Fruit fly (Drosophila melanogaster) whole organism, embryonic: ENCODE results near the gene CG11596.

ENCODE experiments used
- Ada2b ChIP-seq: fragments of 200-800 bp; sonication (Bioruptor generic); IDR thresholded peaks from 2 replicates; pipeline ENCODE4 v1.3.6; 2022; ENCODE audit warnings: missing biosample characterization, missing genetic modification characterization
- Atf3 ChIP-seq: fragments of 200-800 bp; sonication (Bioruptor generic); optimal IDR thresholded peaks from 3 replicates; lab custom pipeline; 2016; ENCODE audit warnings: missing biosample characterization, missing genetic modification characterization
- Awh ChIP-seq: fragments of 200-800 bp; sonication (Bioruptor generic); IDR thresholded peaks from 2 replicates; pipeline ENCODE4, ENCODE4 v1.3.6; 2022; ENCODE audit warnings: missing biosample characterization, missing genetic modification characterization
- BtbVII ChIP-seq: fragments of 200-800 bp; sonication (Bioruptor generic); optimal IDR thresholded peaks from 3 replicates; lab custom pipeline; 2017; ENCODE audit warnings: missing biosample characterization, mild to moderate bottlenecking, missing genetic modification characterization
- CG10267 ChIP-seq: fragments of 200-800 bp; sonication (Bioruptor generic); optimal IDR thresholded peaks from 2 replicates; lab custom pipeline; 2018; ENCODE audit warnings: missing biosample characterization, mild to moderate bottlenecking, missing genetic modification characterization, moderate library complexity
- CG10959 ChIP-seq: fragments of 200-800 bp; sonication (Bioruptor generic); IDR thresholded peaks from 2 replicates; pipeline ENCODE4 v1.3.6; 2022; ENCODE audit warnings: missing biosample characterization, missing genetic modification characterization
- CG11398 ChIP-seq: fragments of 200-800 bp; sonication (Bioruptor generic); optimal IDR thresholded peaks from 2 replicates; lab custom pipeline; 2016; ENCODE audit warnings: missing biosample characterization, missing genetic modification characterization
- CG12299 ChIP-seq: fragments of 200-800 bp; sonication (Bioruptor generic); optimal IDR thresholded peaks from 2 replicates; lab custom pipeline; 2018; ENCODE audit warnings: missing biosample characterization, mild to moderate bottlenecking, missing genetic modification characterization
- CG12769 ChIP-seq: fragments of 200-800 bp; sonication (Bioruptor generic); optimal IDR thresholded peaks from 2 replicates; lab custom pipeline; 2019; ENCODE audit warnings: missing biosample characterization, mild to moderate bottlenecking, missing genetic modification characterization, moderate library complexity
- CG14014 ChIP-seq: fragments of 200-800 bp; sonication (Bioruptor generic); IDR thresholded peaks from 2 replicates; pipeline ENCODE4 v1.3.6; 2022; ENCODE audit warnings: missing biosample characterization, missing genetic modification characterization
- CG15073 ChIP-seq: fragments of 200-800 bp; sonication (Bioruptor generic); optimal IDR thresholded peaks from 2 replicates; lab custom pipeline; 2016; ENCODE audit warnings: missing biosample characterization, missing genetic modification characterization
- CG1602 ChIP-seq: fragments of 200-800 bp; sonication (Bioruptor generic); optimal IDR thresholded peaks from 3 replicates; lab custom pipeline; 2016; ENCODE audit warnings: missing biosample characterization, missing genetic modification characterization
- CG1647 ChIP-seq: fragments of 200-800 bp; sonication (Bioruptor generic); optimal IDR thresholded peaks from 3 replicates; lab custom pipeline; 2016; ENCODE audit warnings: missing biosample characterization, missing genetic modification characterization
- CG16813 ChIP-seq: fragments of 200-800 bp; sonication (Bioruptor generic); IDR thresholded peaks from 3 replicates; pipeline ENCODE4 v1.3.6; 2022; ENCODE audit warnings: missing biosample characterization, missing genetic modification characterization; ENCODE audit not compliant: partially characterized antibody
- CG18011 ChIP-seq: fragments of 200-800 bp; sonication (Bioruptor generic); optimal IDR thresholded peaks from 2 replicates; lab custom pipeline; 2017; ENCODE audit warnings: missing biosample characterization, missing genetic modification characterization, mild to moderate bottlenecking, moderate library complexity, missing genotype
- CG1832 ChIP-seq: fragments of 200-800 bp; sonication (Bioruptor generic); optimal IDR thresholded peaks from 2 replicates; lab custom pipeline; 2017; ENCODE audit warnings: missing biosample characterization, mild to moderate bottlenecking, missing genetic modification characterization, inconsistent platforms
- CG18619 ChIP-seq: fragments of 200-800 bp; sonication (Bioruptor generic); optimal IDR thresholded peaks from 3 replicates; lab custom pipeline; 2017; ENCODE audit warnings: missing biosample characterization, mild to moderate bottlenecking, missing genetic modification characterization
- CG2202 ChIP-seq: fragments of 200-800 bp; sonication (Bioruptor generic); optimal IDR thresholded peaks from 2 replicates; lab custom pipeline; 2018; ENCODE audit warnings: missing biosample characterization, mild to moderate bottlenecking, missing genetic modification characterization
- CG2889 ChIP-seq: fragments of 200-800 bp; sonication (Bioruptor generic); IDR thresholded peaks from 3 replicates; pipeline ENCODE4 v1.3.6; 2022; ENCODE audit warnings: missing biosample characterization, missing genetic modification characterization
- CG30431 ChIP-seq: fragments of 200-800 bp; sonication (Bioruptor generic); optimal IDR thresholded peaks from 2 replicates; lab custom pipeline; 2017; ENCODE audit warnings: missing biosample characterization, missing genetic modification characterization
- CG32532 ChIP-seq: fragments of 200-800 bp; sonication (Bioruptor generic); IDR thresholded peaks from 2 replicates; pipeline ENCODE4 v1.3.6; 2022; ENCODE audit warnings: missing biosample characterization, missing genetic modification characterization
- CG42726 ChIP-seq: fragments of 200-800 bp; sonication (Bioruptor generic); IDR thresholded peaks from 2 replicates; pipeline ENCODE4 v1.3.6; 2022; ENCODE audit warnings: missing biosample characterization, missing genetic modification characterization; ENCODE audit not compliant: partially characterized antibody
- CG4360 ChIP-seq: fragments of 200-800 bp; sonication (Bioruptor generic); IDR thresholded peaks from 2 replicates; pipeline ENCODE4 v1.3.6; 2022; ENCODE audit warnings: missing biosample characterization, missing genetic modification characterization
- CG4424 ChIP-seq: fragments of 200-800 bp; sonication (Bioruptor generic); optimal IDR thresholded peaks from 3 replicates; lab custom pipeline; 2016; ENCODE audit warnings: missing biosample characterization, missing genetic modification characterization
- CG5953 ChIP-seq: fragments of 200-800 bp; sonication (Bioruptor generic); IDR thresholded peaks from 2 replicates; pipeline ENCODE4 v1.3.6; 2022; ENCODE audit warnings: missing biosample characterization, missing genetic modification characterization
- CG6813 ChIP-seq: fragments of 200-800 bp; sonication (Bioruptor generic); optimal IDR thresholded peaks from 2 replicates; lab custom pipeline; 2017; ENCODE audit warnings: missing biosample characterization, missing genetic modification characterization, mild to moderate bottlenecking, moderate library complexity, missing genetic modification reagents
- CG7372 ChIP-seq: fragments of 200-800 bp; sonication (Bioruptor generic); IDR thresholded peaks from 2 replicates; pipeline ENCODE4 v1.3.6; 2022; ENCODE audit warnings: missing biosample characterization, missing genetic modification characterization
- CG8089 ChIP-seq: fragments of 200-800 bp; sonication (Bioruptor generic); optimal IDR thresholded peaks from 3 replicates; lab custom pipeline; 2016; ENCODE audit warnings: missing biosample characterization, missing genetic modification characterization
- CHES-1-like ChIP-seq: fragments of 200-800 bp; sonication (Bioruptor generic); optimal IDR thresholded peaks from 2 replicates; lab custom pipeline; 2016; ENCODE audit warnings: missing biosample characterization, missing genetic modification characterization
- CTCF ChIP-seq: fragments of 200-800 bp; sonication (Bioruptor generic); optimal IDR thresholded peaks from 2 replicates; lab custom pipeline; 2017; ENCODE audit warnings: missing biosample characterization, mild to moderate bottlenecking, missing genetic modification characterization, moderate library complexity
- Dip2 ChIP-seq: fragments of 200-800 bp; sonication (Bioruptor generic); IDR thresholded peaks from 2 replicates; pipeline ENCODE4 v1.3.6; 2022; ENCODE audit warnings: missing biosample characterization, missing genetic modification characterization
- Doc3 ChIP-seq: fragments of 200-800 bp; sonication (Bioruptor generic); IDR thresholded peaks from 3 replicates; pipeline ENCODE4 v1.3.6; 2022; ENCODE audit warnings: missing biosample characterization, missing genetic modification characterization; ENCODE audit not compliant: partially characterized antibody
- Fer1 ChIP-seq: fragments of 200-800 bp; sonication (Bioruptor generic); optimal IDR thresholded peaks from 2 replicates; lab custom pipeline; 2017; ENCODE audit warnings: missing biosample characterization, mild to moderate bottlenecking, missing genetic modification characterization
- Gsc ChIP-seq: fragments of 200-800 bp; sonication (Bioruptor generic); IDR thresholded peaks from 2 replicates; pipeline ENCODE4 v1.3.6; 2022; ENCODE audit warnings: missing biosample characterization, missing genetic modification characterization
- Hand ChIP-seq: fragments of 200-800 bp; sonication (Bioruptor generic); optimal IDR thresholded peaks from 2 replicates; lab custom pipeline; 2017; ENCODE audit warnings: mild to moderate bottlenecking, missing biosample characterization, missing genetic modification reagents, missing genetic modification characterization
- Oaz ChIP-seq: fragments of 200-800 bp; sonication (Bioruptor generic); IDR thresholded peaks from 2 replicates; pipeline ENCODE4 v1.3.6; 2022; ENCODE audit warnings: missing biosample characterization, missing genetic modification characterization
- Optix ChIP-seq: fragments of 200-800 bp; sonication (Bioruptor generic); IDR thresholded peaks from 3 replicates; pipeline ENCODE4 v1.3.6; 2022; ENCODE audit warnings: missing biosample characterization, missing genetic modification characterization
- PHDP ChIP-seq: fragments of 200-800 bp; sonication (Bioruptor generic); optimal IDR thresholded peaks from 3 replicates; lab custom pipeline; 2018; ENCODE audit warnings: missing biosample characterization, mild to moderate bottlenecking, missing genetic modification characterization, moderate library complexity
- al ChIP-seq: fragments of 200-800 bp; sonication (Bioruptor generic); IDR thresholded peaks from 2 replicates; pipeline ENCODE4 v1.3.6; 2022; ENCODE audit warnings: missing biosample characterization, missing genetic modification characterization
- bigmax ChIP-seq: fragments of 200-800 bp; sonication (Bioruptor generic); optimal IDR thresholded peaks from 2 replicates; lab custom pipeline; 2018; ENCODE audit warnings: missing biosample characterization, mild to moderate bottlenecking, missing genetic modification characterization
- cas ChIP-seq: fragments of 200-800 bp; sonication (Bioruptor generic); IDR thresholded peaks from 2 replicates; pipeline ENCODE4 v1.3.6; 2022; ENCODE audit warnings: missing biosample characterization, missing genetic modification characterization
- dysf ChIP-seq: fragments of 200-800 bp; sonication (Bioruptor generic); IDR thresholded peaks from 3 replicates; pipeline ENCODE4 v1.3.6; 2022; ENCODE audit warnings: missing biosample characterization, missing genetic modification characterization
- fd96Cb ChIP-seq: fragments of 200-800 bp; sonication (Bioruptor generic); optimal IDR thresholded peaks from 2 replicates; lab custom pipeline; 2018; ENCODE audit warnings: missing biosample characterization, mild to moderate bottlenecking, missing genetic modification characterization, moderate library complexity
- gem ChIP-seq: fragments of 200-800 bp; sonication (Bioruptor generic); optimal IDR thresholded peaks from 2 replicates; lab custom pipeline; 2019; ENCODE audit warnings: missing biosample characterization, mild to moderate bottlenecking, missing genetic modification characterization, moderate library complexity
- grau ChIP-seq: fragments of 200-800 bp; optimal IDR thresholded peaks from 3 replicates; lab custom pipeline; 2019; ENCODE audit warnings: missing biosample characterization, mild to moderate bottlenecking, missing genetic modification characterization, moderate library complexity
- hbn ChIP-seq: fragments of 200-800 bp; sonication (Bioruptor generic); IDR thresholded peaks from 2 replicates; pipeline ENCODE4 v1.3.6; 2022; ENCODE audit warnings: missing biosample characterization, missing genetic modification characterization; ENCODE audit not compliant: partially characterized antibody
- kni ChIP-seq: fragments of 200-800 bp; sonication (Bioruptor generic); optimal IDR thresholded peaks from 3 replicates; lab custom pipeline; 2017; ENCODE audit warnings: mild to moderate bottlenecking, missing biosample characterization, missing genetic modification reagents, missing genetic modification characterization
- pfk ChIP-seq: fragments of 200-800 bp; sonication (Bioruptor generic); optimal IDR thresholded peaks from 2 replicates; lab custom pipeline; 2018; ENCODE audit warnings: missing biosample characterization, mild to moderate bottlenecking, missing genetic modification characterization, moderate library complexity
- sens-2 ChIP-seq: fragments of 200-800 bp; sonication (Bioruptor generic); IDR thresholded peaks from 2 replicates; pipeline ENCODE4 v1.3.6; 2022; ENCODE audit warnings: missing biosample characterization, missing genetic modification characterization
- sob ChIP-seq: fragments of 200-800 bp; sonication (Bioruptor generic); IDR thresholded peaks from 2 replicates; pipeline ENCODE4 v1.3.6; 2022; ENCODE audit warnings: missing biosample characterization, missing genetic modification characterization
- zfh1 ChIP-seq: fragments of 200-800 bp; sonication (Bioruptor generic); IDR thresholded peaks from 3 replicates; pipeline ENCODE4 v1.3.6; 2022; ENCODE audit warnings: missing biosample characterization, missing genetic modification characterization

CG11596 gene

dm6 chrX:1880139-1880556 is 47.3 kb upstream of the CG11596 start, which contains the start of gene Coa8 (continued):
- TF ChIP-seq CG6813 (no peak), CG1832 (no peak), CG15073 (no peak), CG4360 (no peak), Dip2 (GFP tag; lab: Robert Waterston, UW) (no peak), CG18011 (GFP tag; lab: Kevin White, UChicago) (no peak), Doc3 (GFP tag; lab: Robert Waterston, UW) (peak; percentile 34), CG4424 (GFP tag; lab: Kevin White, UChicago) (peak; percentile 4), CG14014 (0 out of 2 replicates have a peak, but pooled peaks have one; percentile 30), kni (GFP tag; lab: Kevin White, UChicago) (no peak), CG2889 (GFP tag; lab: Robert Waterston, UW) (no peak), CG16813 (peak; percentile 42), CG18619 (GFP tag; lab: Kevin White, UChicago) (no peak), CG11398 (no peak), fd96Cb (no peak), CG1602 (GFP tag; lab: Kevin White, UChicago) (no peak), CG1647 (GFP tag; lab: Kevin White, UChicago) (no peak), al (GFP tag; lab: Robert Waterston, UW) (no peak; the same call in 1 of the 2 replicates), bigmax (GFP tag; lab: Kevin White, UChicago) (no peak), Gsc (GFP tag; lab: Robert Waterston, UW) (no peak), hbn (GFP tag; lab: Robert Waterston, UW) (peak; percentile 37), CG7372 (0 out of 2 replicates have a peak, but pooled peaks have one; percentile 25), CG32532 (GFP tag; lab: Robert Waterston, UW) (peak; percentile 71; the same call in 1 of the 2 replicates), CG42726 (GFP tag; lab: Robert Waterston, UW) (no peak), zfh1 (GFP tag; lab: Robert Waterston, UW) (peak; percentile 46; the same call in 2 of the 3 replicates), CHES-1-like (GFP tag; lab: Kevin White, UChicago) (no peak), Atf3 (GFP tag; lab: Kevin White, UChicago) (peak; percentile 23), sens-2 (GFP tag; lab: Robert Waterston, UW) (no peak), pfk (no peak), grau (tag; lab: Kevin White, UChicago) (peak; percentile 48), CG10959 (GFP tag; lab: Robert Waterston, UW) (0 out of 2 replicates have a peak, but pooled peaks have one; percentile 9), cas (GFP tag; lab: Robert Waterston, UW) (no peak), Oaz (GFP tag; lab: Robert Waterston, UW) (no peak), BtbVII (GFP tag; lab: Kevin White, UChicago) (peak; percentile 10), dysf (GFP tag; lab: Robert Waterston, UW) (peak; percentile 63; the same call in 2 of the 3 replicates), gem (no peak), Ada2b (GFP tag; lab: Robert Waterston, UW) (peak; percentile 28; the same call in 1 of the 2 replicates), sob (GFP tag; lab: Robert Waterston, UW) (0 out of 2 replicates have a peak, but pooled peaks have one; percentile 52), Awh (GFP tag; lab: Robert Waterston, UW) (0 out of 2 replicates have a peak, but pooled peaks have one; percentile 42), Hand (GFP tag; lab: Kevin White, UChicago) (no peak), PHDP (tag; lab: Kevin White, UChicago) (peak; percentile 30), CG12769 (tag; lab: Kevin White, UChicago) (no peak), CG10267 (tag; lab: Kevin White, UChicago) (no peak), CG8089 (GFP tag; lab: Kevin White, UChicago) (peak; percentile 23), CG30431 (GFP tag; lab: Kevin White, UChicago) (no peak), CG12299 (tag; lab: Kevin White, UChicago) (peak; percentile 36), CTCF (GFP tag; lab: Kevin White, UChicago) (no peak), Optix (GFP tag; lab: Robert Waterston, UW) (0 out of 3 replicates have a peak, but pooled peaks have one; percentile 25), Fer1 (GFP tag; lab: Kevin White, UChicago) (peak; percentile 34), CG5953 (no peak), CG2202 (no peak)
